Fruit fly (Drosophila melanogaster): ENCODE measurements around the gene Lkr.

Lkr gene

DNA sequence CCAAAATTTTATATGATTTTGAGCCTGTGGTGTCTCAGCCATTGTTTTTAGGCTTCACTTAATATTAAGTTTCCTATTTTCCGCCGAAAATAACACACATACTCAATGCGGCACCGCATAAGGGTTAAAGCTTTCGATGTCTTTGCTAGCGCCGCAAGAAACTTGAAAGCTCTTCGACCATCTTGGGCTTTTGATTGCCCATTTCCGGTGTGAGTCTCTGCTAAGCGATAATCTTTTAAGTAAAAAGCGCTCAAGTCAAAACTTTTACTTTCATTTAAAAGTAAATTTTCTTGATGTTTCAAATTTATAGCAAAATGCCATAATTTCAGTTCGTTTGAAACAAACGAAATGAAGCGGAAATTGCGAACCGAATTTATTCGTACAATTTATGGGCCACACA lies 17.2 kb downstream of the Lkr start (continued):
- TF ChIP-seq ab (GFP tag; optimal IDR thresholded peaks at IDR 0.05) (no peak), CG42726 (GFP tag; IDR thresholded peaks at IDR 0.05; ENCODE audit: partially characterized antibody) (peak; percentile 42; the same call in 1 of the 2 replicates), lab (GFP tag; optimal IDR thresholded peaks at IDR 0.05) (peak; percentile 97), CG30431 (GFP tag; optimal IDR thresholded peaks at IDR 0.05) (peak; percentile 71), Doc3 (GFP tag; IDR thresholded peaks at IDR 0.05; ENCODE audit: partially characterized antibody) (no peak), ase (GFP tag; IDR thresholded peaks at IDR 0.05) (peak; percentile 77; the same call in 2 of the 3 replicates), dan (GFP tag; IDR thresholded peaks at IDR 0.05) (no peak), z (GFP tag; IDR thresholded peaks at IDR 0.05) (peak; percentile 52; the same call in 1 of the 3 replicates), Camta (GFP tag; optimal IDR thresholded peaks at IDR 0.05) (peak; percentile 87), CG10979 (tag; optimal IDR thresholded peaks at IDR 0.05) (no peak), CG12071 (GFP tag; optimal IDR thresholded peaks at IDR 0.05) (peak; percentile 93), CG4617 (GFP tag; optimal IDR thresholded peaks at IDR 0.05; ENCODE audit: borderline replicate concordance) (peak; percentile 49), CG4854 (GFP tag; optimal IDR thresholded peaks at IDR 0.05) (peak; percentile 91), CG13287 (GFP tag; IDR thresholded peaks at IDR 0.05; ENCODE audit: partially characterized antibody) (peak; percentile 78), CG7839 (tag; optimal IDR thresholded peaks at IDR 0.05) (peak; percentile 83), pzg (GFP tag; optimal IDR thresholded peaks at IDR 0.05) (peak; percentile 40), Deaf1 (tag; optimal IDR thresholded peaks at IDR 0.05) (peak; percentile 73), Sin3A (optimal IDR thresholded peaks at IDR 0.05) (no peak), NFAT (GFP tag; IDR thresholded peaks at IDR 0.05) (peak; percentile 82), CG16813 (GFP tag; IDR thresholded peaks at IDR 0.05; ENCODE audit: partially characterized antibody) (no peak), C15 (GFP tag; IDR thresholded peaks at IDR 0.05) (peak; percentile 60; the same call in 1 of the 3 replicates), CG18599 (GFP tag; optimal IDR thresholded peaks at IDR 0.05) (peak; percentile 94), CG13123 (GFP tag; optimal IDR thresholded peaks at IDR 0.05) (peak; percentile 75), ewg (GFP tag; optimal IDR thresholded peaks at IDR 0.05) (peak; percentile 75), slp2 (GFP tag; optimal IDR thresholded peaks at IDR 0.05) (peak; percentile 79), disco-r (GFP tag; optimal IDR thresholded peaks at IDR 0.05) (peak; percentile 91), CG9215 (GFP tag; IDR thresholded peaks at IDR 0.05) (peak; percentile 54), CG34224 (GFP tag; IDR thresholded peaks at IDR 0.05; ENCODE audit: partially characterized antibody) (0 out of 3 replicates have a peak, but pooled peaks have one; percentile 17), Hr3 (GFP tag; optimal IDR thresholded peaks at IDR 0.05) (peak; percentile 51), CG17912 (GFP tag; optimal IDR thresholded peaks at IDR 0.05) (peak; percentile 96), gsb (GFP tag; IDR thresholded peaks at IDR 0.05) (peak; percentile 75), crol (GFP tag; IDR thresholded peaks at IDR 0.05) (no peak), E2f1 (GFP tag; IDR thresholded peaks at IDR 0.05) (peak; percentile 55; the same call in 1 of the 2 replicates), dmrt99B (tag; optimal IDR thresholded peaks at IDR 0.05) (peak; percentile 69), CG4282 (GFP tag; optimal IDR thresholded peaks at IDR 0.05) (peak; percentile 73), Six4 (GFP tag; optimal IDR thresholded peaks at IDR 0.05) (peak; percentile 76), zen2 (GFP tag; IDR thresholded peaks at IDR 0.05; ENCODE audit: partially characterized antibody) (no peak), CG4360 (GFP tag; IDR thresholded peaks at IDR 0.05) (peak; percentile 28; the same call in 1 of the 2 replicates), cg (GFP tag; optimal IDR thresholded peaks at IDR 0.05) (no peak), Usf (GFP tag; optimal IDR thresholded peaks at IDR 0.05) (peak; percentile 46), CG2120 (GFP tag; optimal IDR thresholded peaks at IDR 0.05) (peak; percentile 73), jumu (GFP tag; optimal IDR thresholded peaks at IDR 0.05) (peak; percentile 43), CG1832 (GFP tag; optimal IDR thresholded peaks at IDR 0.05) (no peak), Max (GFP tag; optimal IDR thresholded peaks at IDR 0.05) (peak; percentile 72), gcm (GFP tag; optimal IDR thresholded peaks at IDR 0.05) (no peak), Optix (GFP tag; IDR thresholded peaks at IDR 0.05) (peak; percentile 76), da (GFP tag; optimal IDR thresholded peaks at IDR 0.05) (peak; percentile 83), cas (GFP tag; IDR thresholded peaks at IDR 0.05) (peak; percentile 50; the same call in 1 of the 2 replicates), CG31388 (GFP tag; optimal IDR thresholded peaks at IDR 0.05) (peak; percentile 66), sc (optimal IDR thresholded peaks at IDR 0.05) (no peak), sc (GFP tag; optimal IDR thresholded peaks at IDR 0.05) (peak; percentile 82)

Measured in whole organism, embryonic.